Worm (Caenorhabditis elegans) whole organism, L1 larva: ENCODE measurements around the gene ZK662.2.

Source experiments
- alr-1 ChIP-seq: fragments of 200-800 bp; sonication (Bioruptor generic); optimal IDR thresholded peaks from 2 replicates; lab custom pipeline; 2018; ENCODE audit warnings: borderline replicate concordance, mild to moderate bottlenecking, missing genetic modification characterization, missing compliant biosample characterization
- elt-3 ChIP-seq, 6 experiments: fragments of 150-350 bp in 1 of 6; sonication (generic microtip); optimal IDR thresholded peaks; 2 replicates each; lab custom pipeline; 2017 to 2018; ENCODE audit warnings: missing biosample characterization in 6 of 6, missing genetic modification characterization in 6 of 6, inconsistent platforms in 1 of 6
- fkh-10 ChIP-seq: sonication (generic microtip); optimal IDR thresholded peaks from 2 replicates; lab custom pipeline; 2017; ENCODE audit warnings: missing biosample characterization, missing genetic modification reagents, missing genetic modification characterization
- fos-1 ChIP-seq: fragments of 150-350 bp; optimal IDR thresholded peaks from 2 replicates; lab custom pipeline; 2014; ENCODE audit warnings: missing biosample characterization, missing genetic modification characterization
- nhr-19 ChIP-seq: fragments of 200-800 bp; sonication (Bioruptor generic); conservative IDR thresholded peaks from 2 replicates; pipeline ENCODE4 v1.3.6; 2022; ENCODE audit warnings: missing genetic modification characterization, missing compliant biosample characterization
- rnt-1 ChIP-seq: sonication (generic microtip); optimal IDR thresholded peaks from 2 replicates; lab custom pipeline; 2016; ENCODE audit warnings: mild to moderate bottlenecking, missing genetic modification characterization, moderate library complexity, missing compliant biosample characterization

ce11 chrX:15742310-15742709 is 45.8 kb downstream of the ZK662.2 start, which contains the start of gene nhr-255:
- no peak for TF ChIP-seq fkh-10 (GFP tag; lab: Kevin White, UChicago)
- TF ChIP-seq alr-1: no peak
- no peak for TF ChIP-seq elt-3 (tag; optimal IDR thresholded peaks at IDR 0.05; lab: Kevin White, UChicago)
- TF ChIP-seq nhr-19 (GFP tag; lab: Robert Waterston, UW): no peak
- TF ChIP-seq fos-1 (tag; lab: Kevin White, UChicago): no peak
- no peak for TF ChIP-seq rnt-1 (tag; lab: Kevin White, UChicago)
